Fruit fly (Drosophila melanogaster): ENCODE results near the gene shv.

shv gene

DNA sequence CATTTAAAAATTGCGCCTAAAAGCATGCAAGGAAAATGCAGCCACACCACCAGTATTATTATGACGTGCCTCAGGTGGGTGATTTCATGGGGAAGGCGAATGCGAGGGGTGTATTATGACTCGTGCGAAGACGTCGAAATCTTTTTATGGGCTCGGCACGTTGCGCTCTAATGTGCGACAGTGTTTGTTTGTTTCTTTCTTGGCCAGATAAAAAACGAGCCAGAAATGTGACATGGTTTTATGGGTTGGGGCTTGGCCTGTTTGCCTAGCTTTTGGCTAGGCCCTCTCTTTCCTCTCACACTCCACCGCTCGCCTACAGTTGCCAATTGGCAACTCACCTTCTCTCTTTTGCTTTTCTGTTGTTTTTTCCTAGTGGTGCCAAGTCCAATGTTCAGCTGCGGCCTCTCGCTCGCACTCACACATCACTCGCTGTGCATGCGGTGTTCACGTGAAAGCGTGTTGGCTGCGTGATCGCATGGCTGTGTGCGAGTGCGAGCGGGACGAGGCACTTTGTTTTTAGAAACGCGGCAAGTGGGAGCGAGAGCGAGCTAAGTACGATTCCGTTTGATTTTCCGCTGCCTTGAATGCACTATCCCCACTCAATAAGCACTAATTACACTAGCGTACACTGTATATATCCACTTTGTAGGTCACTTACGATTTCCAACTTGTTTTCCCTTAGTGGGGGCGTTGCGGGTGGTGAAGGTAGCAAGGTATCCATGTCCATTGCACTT is 26.0 kb downstream of the shv start (continued):
- TF ChIP-seq CG6163 (GFP tag; IDR thresholded peaks at IDR 0.05): no peak
- TF ChIP-seq Ets96B (tag; optimal IDR thresholded peaks at IDR 0.05): peak; percentile 85
- peak; percentile 91 for TF ChIP-seq dac (GFP tag; optimal IDR thresholded peaks at IDR 0.05)
- TF ChIP-seq CG8119 (GFP tag; IDR thresholded peaks at IDR 0.05): no peak
- no peak for TF ChIP-seq eg (GFP tag; IDR thresholded peaks at IDR 0.05)
- TF ChIP-seq Sox14 (GFP tag; optimal IDR thresholded peaks at IDR 0.05): peak; percentile 89
- peak; percentile 93 for TF ChIP-seq CG3919 (GFP tag; optimal IDR thresholded peaks at IDR 0.05)
- TF ChIP-seq CG10631 (GFP tag; optimal IDR thresholded peaks at IDR 0.05): no peak
- TF ChIP-seq CG8632 (GFP tag; optimal IDR thresholded peaks at IDR 0.05): peak; percentile 60
- peak; percentile 75 for TF ChIP-seq Eip75B (GFP tag; optimal IDR thresholded peaks at IDR 0.05)

DNA sequence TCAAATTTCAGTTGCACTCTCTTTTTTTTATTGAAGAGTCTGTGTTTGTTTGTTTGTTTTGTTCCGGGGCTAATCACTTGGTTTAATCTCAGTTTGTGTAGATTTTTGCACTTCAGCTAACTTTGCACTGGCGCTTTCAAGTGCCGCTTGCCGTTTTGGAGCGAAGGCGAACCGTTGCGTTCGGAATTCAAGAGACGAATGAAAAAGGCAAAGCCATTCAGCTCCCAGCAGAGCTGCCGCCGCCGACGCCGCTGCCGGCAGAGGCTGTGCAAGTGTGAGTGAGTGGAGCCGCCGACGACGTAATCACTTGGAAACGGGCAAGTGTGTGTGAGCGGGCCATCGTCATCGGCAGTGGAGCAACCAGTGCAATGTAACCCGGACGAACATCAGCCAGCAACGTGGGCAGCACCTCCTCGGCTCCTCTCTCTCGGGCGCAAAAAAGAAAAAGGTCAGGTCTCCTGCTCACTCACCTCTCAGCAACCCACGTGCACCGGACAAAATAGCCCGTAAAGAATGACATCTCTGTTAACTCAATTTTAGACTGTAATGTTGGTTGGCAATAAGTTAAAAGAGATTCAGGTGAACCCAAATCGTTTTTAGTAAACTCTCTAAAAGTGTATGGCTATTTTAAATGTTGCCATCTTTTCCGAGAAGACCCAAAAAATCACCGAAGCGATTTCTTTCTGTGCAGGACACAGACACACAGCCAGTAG is 26.7 kb downstream of the shv start, which contains the start of gene cbt:
cbt (minus strand) TSS at position 206 of the 713 bp plus-strand sequence.
- TF ChIP-seq Lpt (GFP tag; optimal IDR thresholded peaks at IDR 0.05) (peak; percentile 99), Gug (GFP tag; IDR thresholded peaks at IDR 0.05) (no peak), esn (GFP tag; optimal IDR thresholded peaks at IDR 0.05) (peak; percentile 98), Sox15 (GFP tag; optimal IDR thresholded peaks at IDR 0.05) (peak; percentile 97), cyc (GFP tag; optimal IDR thresholded peaks at IDR 0.05) (peak; percentile 98), CG3032 (tag; optimal IDR thresholded peaks at IDR 0.05) (peak; percentile 98), CG10631 (GFP tag; optimal IDR thresholded peaks at IDR 0.05) (peak; percentile 99), Blimp-1 (GFP tag; optimal IDR thresholded peaks at IDR 0.05) (peak; percentile 84), Smox (GFP tag; optimal IDR thresholded peaks at IDR 0.05) (peak; percentile 97), acj6 (GFP tag; optimal IDR thresholded peaks at IDR 0.05) (peak; percentile 99), dsx (GFP tag; optimal IDR thresholded peaks at IDR 0.05; ENCODE audit: poor library complexity, severe bottlenecking) (peak; percentile 97), Hr38 (GFP tag; optimal IDR thresholded peaks at IDR 0.05) (peak; percentile 84), ss (GFP tag; optimal IDR thresholded peaks at IDR 0.05) (peak; percentile 96), Eip75B (GFP tag; optimal IDR thresholded peaks at IDR 0.05) (peak; percentile 99), pdm3 (GFP tag; optimal IDR thresholded peaks at IDR 0.05) (peak; percentile 99), CG15336 (GFP tag; IDR thresholded peaks at IDR 0.05) (no peak), Eip78C (GFP tag) (peak; percentile 100), CG34406 (GFP tag; optimal IDR thresholded peaks at IDR 0.05) (peak; percentile 98), Ets96B (tag; optimal IDR thresholded peaks at IDR 0.05) (peak; percentile 98), fd59A (GFP tag; optimal IDR thresholded peaks at IDR 0.05) (peak; percentile 98), CG8632 (GFP tag; optimal IDR thresholded peaks at IDR 0.05) (peak; percentile 98), CG1621 (tag; optimal IDR thresholded peaks at IDR 0.05) (peak; percentile 98), CG6276 (GFP tag; optimal IDR thresholded peaks at IDR 0.05) (peak; percentile 97), vri (GFP tag; optimal IDR thresholded peaks at IDR 0.05) (peak; percentile 96), eg (GFP tag; IDR thresholded peaks at IDR 0.05) (no peak), lz (GFP tag; optimal IDR thresholded peaks at IDR 0.05) (peak; percentile 98), CG8319 (GFP tag; optimal IDR thresholded peaks at IDR 0.05) (peak; percentile 95), topi (GFP tag; optimal IDR thresholded peaks at IDR 0.05) (peak; percentile 97), Met (GFP tag; optimal IDR thresholded peaks at IDR 0.05) (peak; percentile 97), net (GFP tag; optimal IDR thresholded peaks at IDR 0.05) (peak; percentile 98), svp (GFP tag) (peak; percentile 100), Sox14 (GFP tag; optimal IDR thresholded peaks at IDR 0.05) (peak; percentile 99), CG11902 (GFP tag; optimal IDR thresholded peaks at IDR 0.05) (peak; percentile 97), CG31627 (GFP tag; optimal IDR thresholded peaks at IDR 0.05) (peak; percentile 98), spab (GFP tag; optimal IDR thresholded peaks at IDR 0.05) (peak; percentile 97), CG8119 (GFP tag; IDR thresholded peaks at IDR 0.05) (no peak), CG11294 (GFP tag; IDR thresholded peaks at IDR 0.05) (no peak), CG3919 (GFP tag; optimal IDR thresholded peaks at IDR 0.05) (peak; percentile 99), Hr39 (GFP tag; optimal IDR thresholded peaks at IDR 0.05) (peak; percentile 98), CG7368 (GFP tag; optimal IDR thresholded peaks at IDR 0.05) (peak; percentile 99), CG6792 (GFP tag; optimal IDR thresholded peaks at IDR 0.05) (peak; percentile 99), CG6808 (GFP tag; optimal IDR thresholded peaks at IDR 0.05) (peak; percentile 96), CG11762 (GFP tag; optimal IDR thresholded peaks at IDR 0.05; ENCODE audit: insufficient read depth) (peak; percentile 97), dac (GFP tag; optimal IDR thresholded peaks at IDR 0.05) (peak; percentile 97), Sox102F (GFP tag; optimal IDR thresholded peaks at IDR 0.05) (peak; percentile 98)

Data from whole organism, prepupa.